Worm (Caenorhabditis elegans): Measurements from ENCODE around the gene C39D10.7.

The C39D10.7 gene

DNA sequence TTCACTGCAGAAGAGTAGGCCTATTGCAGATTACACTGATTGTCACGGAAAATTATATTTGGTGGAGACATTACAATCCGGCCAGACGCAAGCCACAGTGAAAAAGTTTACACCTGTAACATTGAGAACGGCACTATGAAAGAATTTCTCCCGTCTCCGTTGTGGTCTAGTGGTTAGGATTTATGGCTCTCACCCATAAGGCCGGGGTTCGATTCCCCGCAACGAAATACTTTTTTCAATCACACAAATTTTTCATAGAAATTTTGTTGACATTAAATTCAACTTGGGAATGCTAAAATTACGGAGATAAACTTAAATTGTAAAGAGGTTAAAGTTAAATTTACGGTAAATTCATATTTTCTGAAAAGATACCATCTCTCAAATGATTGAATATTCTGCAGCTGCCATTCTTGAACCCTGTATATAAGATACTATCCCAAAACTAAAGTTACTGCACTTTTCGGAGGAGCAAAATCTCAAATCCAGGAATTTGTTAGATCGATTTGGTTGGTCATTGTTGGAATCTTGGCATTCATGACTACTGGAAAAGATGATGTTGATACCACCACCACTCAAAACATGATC lies 7.2 kb downstream of the C39D10.7 start, which contains the start of gene C39D10.1:
C39D10.1 (plus strand) TSS at position 535 of the 585 bp plus-strand sequence.
- TF ChIP-seq nhr-120 (GFP tag; IDR thresholded peaks at IDR 0.05): no peak
- TF ChIP-seq lsl-1 (GFP tag; optimal IDR thresholded peaks at IDR 0.05): no peak
- TF ChIP-seq C06A6.2 (GFP tag; conservative IDR thresholded peaks at IDR 0.05): no peak
- no peak for TF ChIP-seq sptf-2 (GFP tag; optimal IDR thresholded peaks at IDR 0.05)
- TF ChIP-seq let-607 (tag; optimal IDR thresholded peaks at IDR 0.05): no peak
- no peak for TF ChIP-seq tlf-1 (GFP tag; optimal IDR thresholded peaks at IDR 0.05)
- TF ChIP-seq athp-1 (tag; optimal IDR thresholded peaks at IDR 0.05): no peak
- no peak for TF ChIP-seq dpl-1 (GFP tag; optimal IDR thresholded peaks at IDR 0.05)
- TF ChIP-seq F33H1.4 (GFP tag; IDR thresholded peaks at IDR 0.05): no peak
- no peak for TF ChIP-seq unc-130 (GFP tag; optimal IDR thresholded peaks at IDR 0.05)
- TF ChIP-seq K11D2.4 (GFP tag; IDR thresholded peaks at IDR 0.05): no peak
- TF ChIP-seq madf-8 (GFP tag; conservative IDR thresholded peaks at IDR 0.05): no peak
- 0 out of 2 replicates have a peak, but pooled peaks have one; percentile 37 for TF ChIP-seq nfyb-1 (GFP tag; IDR thresholded peaks at IDR 0.05)
- TF ChIP-seq ceh-40 (GFP tag; IDR thresholded peaks at IDR 0.05): 0 out of 2 replicates have a peak, but pooled peaks have one; percentile 47
- TF ChIP-seq ztf-25 (GFP tag; IDR thresholded peaks at IDR 0.05): no peak
- no peak for TF ChIP-seq F10E7.11 (tag; optimal IDR thresholded peaks at IDR 0.05)
- TF ChIP-seq ceh-79 (tag; optimal IDR thresholded peaks at IDR 0.05): no peak
- no peak for TF ChIP-seq T07F8.4 (tag; optimal IDR thresholded peaks at IDR 0.05)
- TF ChIP-seq Y56A3A.18 (GFP tag; IDR thresholded peaks at IDR 0.05): 0 out of 2 replicates have a peak, but pooled peaks have one; percentile 55
- no peak for TF ChIP-seq akir-1 (GFP tag; optimal IDR thresholded peaks at IDR 0.05)
- TF ChIP-seq attf-3 (GFP tag; conservative IDR thresholded peaks at IDR 0.05): no peak
- TF ChIP-seq snpc-1.3 (tag; optimal IDR thresholded peaks at IDR 0.05; ENCODE audit: insufficient read depth): no peak
- TF ChIP-seq F57C9.4 (tag; optimal IDR thresholded peaks at IDR 0.05): no peak
- peak; percentile 24; the same call in 1 of the 2 replicates for TF ChIP-seq pbrm-1 (GFP tag; IDR thresholded peaks at IDR 0.05)
- no peak for TF ChIP-seq bed-2 (GFP tag; IDR thresholded peaks at IDR 0.05)
- no peak for TF ChIP-seq Y95B8A.8 (GFP tag; IDR thresholded peaks at IDR 0.05)
- TF ChIP-seq repo-1 (tag; optimal IDR thresholded peaks at IDR 0.05): no peak
- TF ChIP-seq nfya-2 (GFP tag; IDR thresholded peaks at IDR 0.05): no peak
- TF ChIP-seq egrh-3 (GFP tag; IDR thresholded peaks at IDR 0.05): no peak
- TF ChIP-seq ztf-3 (GFP tag; optimal IDR thresholded peaks at IDR 0.05): no peak
- no peak for TF ChIP-seq egl-18 (GFP tag; IDR thresholded peaks at IDR 0.05)
- TF ChIP-seq tbp1 (GFP tag; optimal IDR thresholded peaks at IDR 0.05): peak; percentile 91
- peak; percentile 7 for TF ChIP-seq hrde-1 (tag; optimal IDR thresholded peaks at IDR 0.05; ENCODE audit: borderline replicate concordance)
- TF ChIP-seq ceh-58 (GFP tag; IDR thresholded peaks at IDR 0.05): no peak
- TF ChIP-seq Y53G8AR.9 (GFP tag; conservative IDR thresholded peaks at IDR 0.05): no peak
- TF ChIP-seq somi-1 (GFP tag; optimal IDR thresholded peaks at IDR 0.05): no peak
- TF ChIP-seq hlh-26 (GFP tag; conservative IDR thresholded peaks at IDR 0.05): no peak
- TF ChIP-seq unc-62 (GFP tag; optimal IDR thresholded peaks at IDR 0.05): no peak
- peak; percentile 58 for TF ChIP-seq ZK185.1 (tag; optimal IDR thresholded peaks at IDR 0.05; ENCODE audit: poor library complexity, severe bottlenecking)
- TF ChIP-seq aptf-3 (GFP tag; IDR thresholded peaks at IDR 0.05): no peak
- TF ChIP-seq die-1 (tag; optimal IDR thresholded peaks at IDR 0.05): peak; percentile 69
- no peak for TF ChIP-seq aptf-2 (GFP tag; conservative IDR thresholded peaks at IDR 0.05)
- peak; percentile 9 for TF ChIP-seq F22D6.2 (tag; optimal IDR thresholded peaks at IDR 0.05)
- TF ChIP-seq mel-28 (tag; optimal IDR thresholded peaks at IDR 0.05; ENCODE audit: borderline replicate concordance): no peak
- TF ChIP-seq madf-3 (GFP tag; IDR thresholded peaks at IDR 0.05): no peak
- TF ChIP-seq Y53F4B.3 (GFP tag; IDR thresholded peaks at IDR 0.05): no peak
- TF ChIP-seq cebp-2 (GFP tag; IDR thresholded peaks at IDR 0.05): no peak
- TF ChIP-seq rcor-1 (GFP tag; IDR thresholded peaks at IDR 0.05): 0 out of 2 replicates have a peak, but pooled peaks have one; percentile 15
